Worm (Caenorhabditis elegans): ENCODE measurements around the gene dct-13.

DNA sequence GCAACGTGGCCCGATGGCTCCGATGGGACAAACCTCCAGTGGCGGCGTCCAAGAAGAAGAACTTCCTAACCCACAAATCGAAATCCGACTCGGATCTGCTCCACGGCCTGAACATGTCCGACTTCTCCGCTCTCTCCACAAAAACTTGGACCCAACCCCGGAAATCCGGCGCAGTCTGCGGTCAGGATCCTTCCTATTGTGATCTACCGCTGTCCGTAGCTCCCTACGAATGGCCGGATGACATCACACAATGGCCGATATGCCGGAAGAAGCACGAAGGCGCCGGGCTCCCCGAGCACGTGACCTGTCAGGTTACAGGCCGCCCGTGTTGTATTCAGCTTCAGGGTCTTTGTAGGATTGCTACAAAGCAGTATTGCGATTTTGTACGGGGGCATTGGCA is 14.6 kb downstream of the dct-13 start:
- TF ChIP-seq dao-5 (tag; optimal IDR thresholded peaks at IDR 0.05) (no peak), him-1 (tag; optimal IDR thresholded peaks at IDR 0.05) (no peak)

Data from whole organism, L4/young adult.